Fruit fly (Drosophila melanogaster): ENCODE data around the gene CG5382.

The CG5382 gene

DNA sequence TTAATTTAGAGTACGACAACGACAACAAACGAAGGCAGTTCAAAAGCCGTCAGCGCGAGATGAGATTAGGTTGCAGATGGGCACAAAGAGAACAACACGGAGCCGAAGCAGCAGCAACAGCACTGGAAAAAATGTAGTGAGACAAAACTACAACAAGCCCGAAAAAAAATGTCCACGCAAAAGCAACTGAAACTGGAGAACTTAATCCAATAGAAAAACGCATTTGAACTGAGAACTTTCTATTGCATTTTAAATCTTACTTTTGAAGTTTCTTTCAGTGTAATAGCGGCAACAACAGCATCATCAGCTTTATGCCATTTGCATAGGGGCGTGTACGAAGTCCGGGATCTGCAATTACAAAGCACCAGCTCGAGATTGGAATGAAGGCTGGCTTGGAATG lies 26.3 kb downstream of the CG5382 start:
- TF ChIP-seq CG14711 (tag; optimal IDR thresholded peaks at IDR 0.05), result no peak
- no peak for TF ChIP-seq tj (GFP tag; optimal IDR thresholded peaks at IDR 0.05)
- TF ChIP-seq bab1 (GFP tag; optimal IDR thresholded peaks at IDR 0.05), result no peak
- no peak for TF ChIP-seq CG1620 (GFP tag; optimal IDR thresholded peaks at IDR 0.05)
- TF ChIP-seq cnc (optimal IDR thresholded peaks at IDR 0.05), result no peak
- TF ChIP-seq Crg-1 (GFP tag; optimal IDR thresholded peaks at IDR 0.05), result no peak
- TF ChIP-seq ovo (GFP tag; optimal IDR thresholded peaks at IDR 0.05), result no peak
- no peak for TF ChIP-seq CG7101 (tag; optimal IDR thresholded peaks at IDR 0.05)
- TF ChIP-seq CG12768 (GFP tag; optimal IDR thresholded peaks at IDR 0.05), result no peak
- no peak for TF ChIP-seq kay (GFP tag; ENCODE audit: borderline replicate concordance)
- TF ChIP-seq toe (GFP tag; optimal IDR thresholded peaks at IDR 0.05), result no peak
- no peak for TF ChIP-seq pad (GFP tag; optimal IDR thresholded peaks at IDR 0.05)
- TF ChIP-seq Clk (GFP tag; optimal IDR thresholded peaks at IDR 0.05), result no peak
- no peak for TF ChIP-seq CG33017 (tag; optimal IDR thresholded peaks at IDR 0.05)
- TF ChIP-seq Mnt (GFP tag; optimal IDR thresholded peaks at IDR 0.05), result no peak
- TF ChIP-seq CG11617 (GFP tag; optimal IDR thresholded peaks at IDR 0.05), result no peak
- TF ChIP-seq cic (GFP tag; optimal IDR thresholded peaks at IDR 0.05), result no peak
- no peak for TF ChIP-seq CG5204 (GFP tag; optimal IDR thresholded peaks at IDR 0.05)
- TF ChIP-seq CG7045 (GFP tag; optimal IDR thresholded peaks at IDR 0.05), result no peak

DNA sequence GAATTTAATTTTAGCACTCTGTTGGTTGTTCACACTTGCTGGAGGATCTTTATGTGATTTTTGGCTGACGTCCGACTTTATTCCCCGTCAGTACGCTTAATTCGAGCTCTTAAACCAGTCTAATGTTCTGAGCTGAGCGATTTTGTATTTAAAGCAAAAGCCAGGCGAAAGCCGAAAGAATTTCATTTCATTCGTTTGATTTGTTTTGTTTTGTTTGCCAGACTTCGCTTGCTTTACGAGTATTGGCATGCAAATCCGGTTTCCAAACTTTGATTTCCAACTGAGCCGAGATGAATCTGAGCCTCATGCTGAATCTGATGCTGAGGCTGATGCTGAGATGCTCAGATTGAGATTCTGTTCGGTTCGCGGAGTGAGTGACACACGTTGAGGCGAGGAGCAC lies 31.7 kb downstream of the CG5382 start, which contains the start of gene CG5391:
CG5391 (minus strand) TSS at position 101 of the 400 bp plus-strand sequence.
- no peak for TF ChIP-seq Clk (GFP tag; optimal IDR thresholded peaks at IDR 0.05)

DNA sequence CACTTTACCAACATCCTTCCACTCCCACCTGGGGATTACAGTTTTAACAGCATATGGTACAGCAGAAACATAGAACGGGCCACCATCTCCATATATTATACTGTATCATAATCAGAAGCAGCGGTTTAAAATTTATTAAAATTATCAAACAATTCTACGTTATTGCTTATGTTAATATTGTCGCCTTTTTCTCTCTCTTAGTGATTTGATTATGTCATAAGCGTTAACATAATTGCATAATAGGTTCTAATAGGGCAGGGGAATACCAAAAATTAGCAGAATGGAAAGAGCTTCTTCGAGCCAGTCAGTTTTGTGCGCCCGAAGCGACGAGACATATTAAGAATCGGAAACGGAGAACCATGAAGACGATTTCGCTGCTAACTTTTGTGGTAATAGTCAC lies 34.1 kb downstream of the CG5382 start, which contains the start of gene CG13862:
CG13862 (plus strand) TSS at position 301 of the 400 bp plus-strand sequence.
- TF ChIP-seq CG33017 (tag; optimal IDR thresholded peaks at IDR 0.05), result no peak
- no peak for TF ChIP-seq bab1 (GFP tag; optimal IDR thresholded peaks at IDR 0.05)
- TF ChIP-seq kay (GFP tag; ENCODE audit: borderline replicate concordance), result no peak
- no peak for TF ChIP-seq CG1620 (GFP tag; optimal IDR thresholded peaks at IDR 0.05)
- no peak for TF ChIP-seq toe (GFP tag; optimal IDR thresholded peaks at IDR 0.05)
- no peak for TF ChIP-seq CG5204 (GFP tag; optimal IDR thresholded peaks at IDR 0.05)
- TF ChIP-seq Mnt (GFP tag; optimal IDR thresholded peaks at IDR 0.05), result no peak
- no peak for TF ChIP-seq Hr96 (GFP tag; optimal IDR thresholded peaks at IDR 0.05)
- TF ChIP-seq CG12768 (GFP tag; optimal IDR thresholded peaks at IDR 0.05), result no peak
- no peak for TF ChIP-seq cnc (optimal IDR thresholded peaks at IDR 0.05)

DNA sequence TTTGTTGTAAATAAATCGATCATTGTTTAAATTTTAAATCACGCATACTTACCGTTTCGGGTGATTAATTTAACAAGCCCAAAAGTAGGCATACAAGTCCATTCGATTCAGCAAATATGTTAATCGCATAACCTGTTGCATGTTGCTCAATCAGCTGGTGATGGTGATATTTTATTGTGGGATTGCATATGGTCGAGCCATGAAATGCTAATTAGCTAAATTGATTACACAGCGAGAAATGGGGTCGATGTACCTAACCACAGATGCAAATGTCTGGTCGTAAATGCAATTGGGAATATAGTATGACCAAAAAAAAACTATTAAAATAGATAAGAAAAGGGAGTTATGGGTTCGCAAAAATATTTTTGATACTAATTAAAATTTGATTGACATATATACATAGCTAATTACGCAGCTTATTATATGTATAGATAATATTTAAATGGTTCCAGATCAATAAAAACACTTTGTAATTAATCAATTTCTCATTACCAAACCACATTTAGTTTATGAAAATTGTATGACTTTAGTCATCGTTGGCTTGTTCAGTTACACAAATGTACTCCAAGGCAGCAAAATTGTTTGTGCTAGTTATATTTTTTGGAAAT lies 35.2 kb downstream of the CG5382 start, which contains the start of gene CG33721:
CG33721 (plus strand) TSS at position 558 of the 608 bp plus-strand sequence.
- TF ChIP-seq Hr96 (GFP tag; optimal IDR thresholded peaks at IDR 0.05), result no peak
- no peak for TF ChIP-seq ovo (GFP tag; optimal IDR thresholded peaks at IDR 0.05)
- TF ChIP-seq kay (GFP tag; ENCODE audit: borderline replicate concordance), result no peak
- no peak for TF ChIP-seq Crg-1 (GFP tag; optimal IDR thresholded peaks at IDR 0.05)
- no peak for TF ChIP-seq cnc (optimal IDR thresholded peaks at IDR 0.05)
- no peak for TF ChIP-seq CG33017 (tag; optimal IDR thresholded peaks at IDR 0.05)
- TF ChIP-seq Clk (GFP tag; optimal IDR thresholded peaks at IDR 0.05), result no peak
- no peak for TF ChIP-seq CG1620 (GFP tag; optimal IDR thresholded peaks at IDR 0.05)
- TF ChIP-seq tj (GFP tag; optimal IDR thresholded peaks at IDR 0.05), result no peak
- TF ChIP-seq pad (GFP tag; optimal IDR thresholded peaks at IDR 0.05), result no peak
- TF ChIP-seq cic (GFP tag; optimal IDR thresholded peaks at IDR 0.05), result no peak
- TF ChIP-seq bab1 (GFP tag; optimal IDR thresholded peaks at IDR 0.05), result no peak
- no peak for TF ChIP-seq CG7101 (tag; optimal IDR thresholded peaks at IDR 0.05)
- TF ChIP-seq CG11617 (GFP tag; optimal IDR thresholded peaks at IDR 0.05), result no peak
- TF ChIP-seq CG14711 (tag; optimal IDR thresholded peaks at IDR 0.05), result no peak

DNA sequence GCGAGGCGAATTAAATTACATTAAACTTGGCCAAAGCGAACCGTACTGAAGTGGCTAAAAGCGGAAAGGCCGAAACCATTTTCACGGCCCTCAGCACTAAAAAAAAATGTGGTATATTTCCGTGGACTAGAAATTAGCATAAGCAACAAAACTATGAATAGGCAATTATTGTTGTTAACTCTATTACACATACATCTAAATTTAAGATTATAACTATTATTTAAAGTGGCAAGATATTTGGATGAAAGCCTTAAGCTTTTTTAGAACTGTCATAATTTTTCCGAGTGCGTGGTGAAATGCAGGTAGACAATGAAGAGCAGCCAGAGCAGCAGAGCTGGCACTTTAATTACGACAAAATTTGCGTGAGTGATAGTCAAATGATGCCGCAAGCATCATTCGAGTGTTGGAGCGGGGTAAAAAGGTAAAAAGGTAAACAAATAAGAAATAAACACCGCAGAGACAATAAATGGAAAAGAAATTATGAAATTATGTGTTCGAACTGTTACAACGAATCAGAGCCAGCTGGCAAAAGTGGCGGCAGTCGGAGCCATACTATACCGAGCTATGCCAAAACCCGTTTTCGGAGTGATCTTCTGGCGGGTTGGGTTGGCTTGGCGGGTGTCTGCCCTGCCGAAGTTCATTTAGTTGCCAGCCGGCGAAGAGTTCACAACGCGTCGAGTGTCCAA lies 37.0 kb downstream of the CG5382 start, which contains the start of gene CG7080:
CG7080 (plus strand) TSS at position 636 of the 686 bp plus-strand sequence.
- TF ChIP-seq Crg-1 (GFP tag; optimal IDR thresholded peaks at IDR 0.05), result no peak
- TF ChIP-seq cnc (optimal IDR thresholded peaks at IDR 0.05), result no peak
- no peak for TF ChIP-seq bab1 (GFP tag; optimal IDR thresholded peaks at IDR 0.05)
- no peak for TF ChIP-seq Mnt (GFP tag; optimal IDR thresholded peaks at IDR 0.05)
- no peak for TF ChIP-seq CG1620 (GFP tag; optimal IDR thresholded peaks at IDR 0.05)
- TF ChIP-seq kay (GFP tag; ENCODE audit: borderline replicate concordance), result no peak
- TF ChIP-seq CG7045 (GFP tag; optimal IDR thresholded peaks at IDR 0.05), result no peak
- TF ChIP-seq Hr96 (GFP tag; optimal IDR thresholded peaks at IDR 0.05), result no peak
- no peak for TF ChIP-seq cic (GFP tag; optimal IDR thresholded peaks at IDR 0.05)
- no peak for TF ChIP-seq Clk (GFP tag; optimal IDR thresholded peaks at IDR 0.05)
- TF ChIP-seq CG5204 (GFP tag; optimal IDR thresholded peaks at IDR 0.05), result no peak
- TF ChIP-seq toe (GFP tag; optimal IDR thresholded peaks at IDR 0.05), result no peak
- TF ChIP-seq tj (GFP tag; optimal IDR thresholded peaks at IDR 0.05), result no peak
- TF ChIP-seq CG14711 (tag; optimal IDR thresholded peaks at IDR 0.05), result no peak
- TF ChIP-seq ovo (GFP tag; optimal IDR thresholded peaks at IDR 0.05), result no peak
- TF ChIP-seq CG7101 (tag; optimal IDR thresholded peaks at IDR 0.05), result no peak
- TF ChIP-seq CG11617 (GFP tag; optimal IDR thresholded peaks at IDR 0.05), result no peak
- TF ChIP-seq CG33017 (tag; optimal IDR thresholded peaks at IDR 0.05), result no peak
- no peak for TF ChIP-seq pad (GFP tag; optimal IDR thresholded peaks at IDR 0.05)
- TF ChIP-seq CG12768 (GFP tag; optimal IDR thresholded peaks at IDR 0.05), result no peak

DNA sequence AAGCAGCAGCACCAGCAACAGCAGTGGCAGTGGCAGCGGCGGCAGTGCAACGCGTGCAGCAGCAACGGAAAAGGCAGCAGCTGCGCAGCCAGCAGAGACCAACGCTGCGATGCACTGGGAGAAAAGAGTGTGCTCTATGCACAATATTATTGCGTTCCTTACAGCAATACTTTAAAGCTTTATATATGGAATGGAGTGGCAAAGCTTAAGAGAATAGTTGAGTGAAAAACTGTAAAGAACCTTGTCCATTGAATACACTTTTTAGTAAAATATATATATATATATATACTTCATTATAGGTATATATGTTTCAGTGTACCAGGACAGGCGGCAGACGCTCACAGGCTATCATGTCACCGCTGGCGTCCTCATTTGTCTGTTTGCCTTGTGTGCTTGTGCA lies 41.0 kb downstream of the CG5382 start:
- no peak for TF ChIP-seq CG12768 (GFP tag; optimal IDR thresholded peaks at IDR 0.05)
- TF ChIP-seq CG33017 (tag; optimal IDR thresholded peaks at IDR 0.05), result no peak
- no peak for TF ChIP-seq CG7045 (GFP tag; optimal IDR thresholded peaks at IDR 0.05)
- TF ChIP-seq cic (GFP tag; optimal IDR thresholded peaks at IDR 0.05), result no peak
- TF ChIP-seq CG11617 (GFP tag; optimal IDR thresholded peaks at IDR 0.05), result no peak
- TF ChIP-seq CG7101 (tag; optimal IDR thresholded peaks at IDR 0.05), result no peak
- TF ChIP-seq toe (GFP tag; optimal IDR thresholded peaks at IDR 0.05), result no peak

All from whole organism, adult.